Worm (Caenorhabditis elegans) whole organism, young adult: ENCODE measurements around the gene chtl-1.

Source experiments
- ama-1 ChIP-seq, 3 experiments: fragments of 150-350 bp in 1 of 3; sonication (generic microtip) in 2 of 3; optimal IDR thresholded peaks; 2 replicates each; lab custom pipeline; 2014 to 2018; ENCODE audit warnings: missing biosample characterization in 2 of 3, missing genetic modification characterization in 2 of 3, missing genetic modification reagents in 2 of 3
- lin-35 ChIP-seq, 3 experiments: fragments of 150-350 bp in 2 of 3; sonication (generic microtip) in 1 of 3; optimal IDR thresholded peaks; 2 replicates each; lab custom pipeline; 2014 to 2018; ENCODE audit warnings: missing biosample characterization in 3 of 3, missing genetic modification characterization in 3 of 3, missing genetic modification reagents in 3 of 3
- mel-28 ChIP-seq: sonication (generic microtip); optimal IDR thresholded peaks from 2 replicates; lab custom pipeline; 2016; ENCODE audit warnings: borderline replicate concordance, mild to moderate bottlenecking, missing genetic modification characterization, missing compliant biosample characterization
- mxl-1 ChIP-seq: sonication (generic microtip); optimal IDR thresholded peaks from 2 replicates; lab custom pipeline; 2016; ENCODE audit warnings: missing genetic modification characterization, missing compliant biosample characterization

DNA sequence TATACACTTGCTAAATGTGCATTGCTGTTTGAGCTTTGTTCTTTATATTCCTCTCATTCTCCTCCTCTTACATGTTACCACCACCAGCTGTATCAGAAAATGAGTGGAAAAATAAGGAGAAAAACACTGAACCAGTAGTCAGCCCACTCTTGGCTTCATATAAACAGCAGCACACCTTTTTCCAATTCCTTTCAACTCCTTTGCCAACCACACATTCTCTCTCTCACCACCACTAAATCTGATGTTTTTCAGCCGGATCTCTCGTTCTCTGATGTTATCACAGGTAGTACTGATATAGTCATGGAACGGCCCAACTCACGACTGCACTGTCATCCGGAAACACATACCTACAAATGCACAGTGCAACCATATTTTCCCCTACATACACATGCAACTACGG lies 22.4 kb upstream of the chtl-1 start, which contains the start of gene kcnl-3:
- TF ChIP-seq lin-35 (GFP tag; optimal IDR thresholded peaks at IDR 0.05; lab: Kevin White, UChicago), result no peak
- no peak for TF ChIP-seq ama-1 (optimal IDR thresholded peaks at IDR 0.05; lab: Kevin White, UChicago)
- no peak for TF ChIP-seq ama-1 (GFP tag; optimal IDR thresholded peaks at IDR 0.05; lab: Kevin White, UChicago)
- TF ChIP-seq mel-28 (tag; lab: Kevin White, UChicago), result no peak
- no peak for TF ChIP-seq mxl-1
